Fruit fly (Drosophila melanogaster) whole organism, prepupa: ENCODE results near the gene CG7920.

Experiments used
- Blimp-1 ChIP-seq: fragments of 200-800 bp; sonication (Bioruptor generic); optimal IDR thresholded peaks from 3 replicates; lab custom pipeline; 2017; ENCODE audit warnings: missing biosample characterization, missing genetic modification characterization, mild to moderate bottlenecking, moderate library complexity, missing genetic modification reagents
- CG11762 ChIP-seq: fragments of 200-800 bp; sonication (Bioruptor generic); optimal IDR thresholded peaks from 3 replicates; lab custom pipeline; 2016; ENCODE audit warnings: missing biosample characterization, missing genetic modification characterization; ENCODE audit not compliant: insufficient read depth
- CG15336 ChIP-seq: fragments of 200-800 bp; sonication (Bioruptor generic); IDR thresholded peaks from 2 replicates; pipeline ENCODE4 v1.3.6; 2022; ENCODE audit warnings: missing biosample characterization, missing genetic modification characterization
- CG1621 ChIP-seq: fragments of 200-800 bp; sonication (Bioruptor generic); optimal IDR thresholded peaks from 3 replicates; lab custom pipeline; 2018; ENCODE audit warnings: missing biosample characterization, mild to moderate bottlenecking, missing genetic modification characterization
- CG3032 ChIP-seq: fragments of 200-800 bp; optimal IDR thresholded peaks from 2 replicates; lab custom pipeline; 2019; ENCODE audit warnings: missing biosample characterization, mild to moderate bottlenecking, missing genetic modification characterization, moderate library complexity
- CG32006 ChIP-seq: fragments of 200-800 bp; sonication (Bioruptor generic); optimal IDR thresholded peaks from 3 replicates; lab custom pipeline; 2017; ENCODE audit warnings: missing biosample characterization, mild to moderate bottlenecking, missing genetic modification characterization
- CG6163 ChIP-seq: fragments of 200-800 bp; sonication (Bioruptor generic); IDR thresholded peaks from 3 replicates; pipeline ENCODE4 v1.3.6; 2022; ENCODE audit warnings: missing biosample characterization, missing genetic modification characterization
- CG6276 ChIP-seq: fragments of 200-800 bp; sonication (Bioruptor generic); optimal IDR thresholded peaks from 2 replicates; lab custom pipeline; 2017; ENCODE audit warnings: missing biosample characterization, mild to moderate bottlenecking, missing genetic modification characterization
- CG6854 ChIP-seq: fragments of 200-800 bp; sonication (Bioruptor generic); optimal IDR thresholded peaks from 2 replicates; lab custom pipeline; 2017; ENCODE audit warnings: missing biosample characterization, mild to moderate bottlenecking, missing genetic modification characterization
- CG7368 ChIP-seq: fragments of 200-800 bp; sonication (Bioruptor generic); optimal IDR thresholded peaks from 3 replicates; lab custom pipeline; 2016; ENCODE audit warnings: missing biosample characterization, missing genetic modification characterization
- CG8319 ChIP-seq: fragments of 200-800 bp; sonication (Bioruptor generic); optimal IDR thresholded peaks from 3 replicates; lab custom pipeline; 2016; ENCODE audit warnings: missing biosample characterization, missing genetic modification characterization
- CG8632 ChIP-seq: fragments of 200-800 bp; sonication (Bioruptor generic); optimal IDR thresholded peaks from 3 replicates; lab custom pipeline; 2016; ENCODE audit warnings: missing biosample characterization, missing genetic modification characterization
- CG9139 ChIP-seq: fragments of 200-800 bp; sonication (Bioruptor generic); optimal IDR thresholded peaks from 3 replicates; lab custom pipeline; 2017; ENCODE audit warnings: missing biosample characterization, mild to moderate bottlenecking, missing genetic modification characterization
- Eip75B ChIP-seq: fragments of 200-800 bp; sonication (Bioruptor generic); optimal IDR thresholded peaks from 3 replicates; lab custom pipeline; 2016; ENCODE audit warnings: missing biosample characterization, missing genetic modification characterization
- Eip78C ChIP-seq: fragments of 200-800 bp; sonication (Bioruptor generic); peaks from one replicate; lab custom pipeline; 2016; ENCODE audit warnings: missing biosample characterization, missing genetic modification characterization
- Eip93F ChIP-seq: fragments of 200-800 bp; sonication (Bioruptor generic); optimal IDR thresholded peaks from 2 replicates; lab custom pipeline; 2016; ENCODE audit warnings: missing biosample characterization, mild to moderate bottlenecking, missing genetic modification characterization
- Ets21C ChIP-seq: fragments of 200-800 bp; sonication (Bioruptor generic); optimal IDR thresholded peaks from 3 replicates; lab custom pipeline; 2016; ENCODE audit warnings: missing biosample characterization, missing genetic modification characterization
- Ets96B ChIP-seq: fragments of 200-800 bp; optimal IDR thresholded peaks from 2 replicates; lab custom pipeline; 2019; ENCODE audit warnings: missing biosample characterization, mild to moderate bottlenecking, missing genetic modification characterization, moderate library complexity
- Hr38 ChIP-seq: sonication (Bioruptor generic); optimal IDR thresholded peaks from 2 replicates; lab custom pipeline; 2016; ENCODE audit warnings: missing biosample characterization, missing genetic modification characterization
- Hr39 ChIP-seq: fragments of 200-800 bp; sonication (Bioruptor generic); optimal IDR thresholded peaks from 2 replicates; lab custom pipeline; 2016; ENCODE audit warnings: missing biosample characterization, missing genetic modification characterization
- Met ChIP-seq: fragments of 200-800 bp; sonication (Bioruptor generic); optimal IDR thresholded peaks from 3 replicates; lab custom pipeline; 2016; ENCODE audit warnings: missing biosample characterization, missing genetic modification characterization
- Sox14 ChIP-seq: fragments of 200-800 bp; sonication (Bioruptor generic); optimal IDR thresholded peaks from 3 replicates; lab custom pipeline; 2016; ENCODE audit warnings: missing biosample characterization, missing genetic modification characterization
- acj6 ChIP-seq: fragments of 200-800 bp; sonication (Bioruptor generic); optimal IDR thresholded peaks from 3 replicates; lab custom pipeline; 2016; ENCODE audit warnings: missing biosample characterization, missing genetic modification characterization
- dac ChIP-seq: fragments of 200-800 bp; sonication (Bioruptor generic); optimal IDR thresholded peaks from 2 replicates; lab custom pipeline; 2017; ENCODE audit warnings: missing biosample characterization, mild to moderate bottlenecking, missing genetic modification characterization
- dsx ChIP-seq: fragments of 200-800 bp; optimal IDR thresholded peaks from 3 replicates; lab custom pipeline; 2019; ENCODE audit warnings: missing biosample characterization, mild to moderate bottlenecking, missing genetic modification characterization, moderate library complexity; ENCODE audit not compliant: poor library complexity, severe bottlenecking
- eg ChIP-seq: fragments of 200-800 bp; sonication (Bioruptor generic); IDR thresholded peaks from 3 replicates; pipeline ENCODE4 v1.3.6; 2022; ENCODE audit warnings: missing biosample characterization, missing genetic modification characterization
- fd85E ChIP-seq: fragments of 200-800 bp; sonication (Bioruptor generic); optimal IDR thresholded peaks from 3 replicates; lab custom pipeline; 2016; ENCODE audit warnings: missing biosample characterization, missing genetic modification characterization
- fkh ChIP-seq: fragments of 200-800 bp; sonication (Bioruptor generic); optimal IDR thresholded peaks from 3 replicates; lab custom pipeline; 2017; ENCODE audit warnings: missing biosample characterization, mild to moderate bottlenecking, missing genetic modification characterization, moderate library complexity
- lz ChIP-seq: fragments of 200-800 bp; sonication (Bioruptor generic); optimal IDR thresholded peaks from 3 replicates; lab custom pipeline; 2016; ENCODE audit warnings: missing biosample characterization, missing genetic modification characterization
- net ChIP-seq: fragments of 200-800 bp; sonication (Bioruptor generic); optimal IDR thresholded peaks from 3 replicates; lab custom pipeline; 2016; ENCODE audit warnings: missing biosample characterization, missing genetic modification characterization
- pdm3 ChIP-seq: fragments of 200-800 bp; sonication (Bioruptor generic); optimal IDR thresholded peaks from 3 replicates; lab custom pipeline; 2016; ENCODE audit warnings: missing biosample characterization, missing genetic modification characterization
- salr ChIP-seq, 2 experiments: fragments of 200-800 bp; sonication (Bioruptor generic); optimal IDR thresholded peaks; 3 replicates each; lab custom pipeline; 2016 to 2018; ENCODE audit warnings: missing biosample characterization in 2 of 2, missing genetic modification characterization in 2 of 2, mild to moderate bottlenecking in 1 of 2
- spab ChIP-seq: fragments of 200-800 bp; sonication (Bioruptor generic); optimal IDR thresholded peaks from 2 replicates; lab custom pipeline; 2017; ENCODE audit warnings: missing biosample characterization, mild to moderate bottlenecking, missing genetic modification characterization, missing genetic modification reagents
- ss ChIP-seq, 2 experiments: fragments of 200-800 bp; sonication (Bioruptor generic); optimal IDR thresholded peaks; 2 replicates in 1 of 2; 3 replicates in 1 of 2; lab custom pipeline; 2017 to 2018; ENCODE audit warnings: mild to moderate bottlenecking in 2 of 2, missing biosample characterization in 2 of 2, missing genetic modification characterization in 2 of 2, moderate library complexity in 1 of 2
- svp ChIP-seq: fragments of 200-800 bp; sonication (Bioruptor generic); peaks from one replicate; lab custom pipeline; 2016; ENCODE audit warnings: missing biosample characterization, missing genetic modification characterization

CG7920 gene

DNA sequence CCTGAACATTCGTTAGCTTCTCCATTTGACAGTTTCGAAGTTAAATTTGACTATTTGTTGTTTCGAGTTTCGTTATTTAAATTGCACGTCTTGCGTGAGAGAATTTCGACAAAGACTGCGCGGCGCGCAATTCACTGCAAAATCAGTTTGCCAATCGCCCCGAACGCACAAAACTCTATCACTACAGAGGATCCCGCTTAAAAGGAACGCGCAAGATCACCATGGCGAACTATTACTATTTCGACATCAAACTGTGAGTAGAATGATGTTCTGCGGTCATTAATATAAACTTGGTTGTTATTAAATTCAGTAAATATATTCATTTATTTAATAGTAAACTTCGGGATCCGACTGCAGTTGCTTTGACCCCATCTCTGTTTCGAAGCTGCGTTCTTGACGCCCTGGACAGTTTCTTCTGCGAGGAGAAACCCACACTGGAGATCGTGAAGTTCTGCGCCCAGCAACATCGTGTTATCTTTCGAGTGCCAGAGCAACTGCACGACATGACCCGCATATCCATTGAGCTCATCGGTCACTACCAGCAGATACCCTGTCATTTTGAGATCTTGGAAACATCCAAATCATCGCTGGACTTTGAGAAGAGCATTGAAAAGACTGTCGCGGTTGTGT, 40.9 kb upstream of the CG7920 start, which contains the start of the genes Rpp14b and spn-A (continued):
- no peak for TF ChIP-seq fkh (GFP tag; lab: Kevin White, UChicago)
- no peak for TF ChIP-seq salr (GFP tag; optimal IDR thresholded peaks at IDR 0.05; lab: Kevin White, UChicago)
- peak; percentile 19 for TF ChIP-seq Met (GFP tag; lab: Kevin White, UChicago)
- no peak for TF ChIP-seq Ets21C (GFP tag; lab: Kevin White, UChicago)
- TF ChIP-seq net (GFP tag; lab: Kevin White, UChicago) = peak; percentile 3
- peak; percentile 77 for TF ChIP-seq svp
- peak; percentile 32 for TF ChIP-seq Eip93F (GFP tag; lab: Kevin White, UChicago)
- TF ChIP-seq CG6163 (GFP tag; lab: Robert Waterston, UW) = no peak
- peak in 1 of 2 experiments; percentile 12 for TF ChIP-seq ss (GFP tag; optimal IDR thresholded peaks at IDR 0.05; lab: Kevin White, UChicago)
- TF ChIP-seq lz = peak; percentile 56
- TF ChIP-seq Hr39 = peak; percentile 59
- peak; percentile 50 for TF ChIP-seq acj6 (GFP tag; lab: Kevin White, UChicago)
- no peak for TF ChIP-seq CG8632 (GFP tag; lab: Kevin White, UChicago)

DNA sequence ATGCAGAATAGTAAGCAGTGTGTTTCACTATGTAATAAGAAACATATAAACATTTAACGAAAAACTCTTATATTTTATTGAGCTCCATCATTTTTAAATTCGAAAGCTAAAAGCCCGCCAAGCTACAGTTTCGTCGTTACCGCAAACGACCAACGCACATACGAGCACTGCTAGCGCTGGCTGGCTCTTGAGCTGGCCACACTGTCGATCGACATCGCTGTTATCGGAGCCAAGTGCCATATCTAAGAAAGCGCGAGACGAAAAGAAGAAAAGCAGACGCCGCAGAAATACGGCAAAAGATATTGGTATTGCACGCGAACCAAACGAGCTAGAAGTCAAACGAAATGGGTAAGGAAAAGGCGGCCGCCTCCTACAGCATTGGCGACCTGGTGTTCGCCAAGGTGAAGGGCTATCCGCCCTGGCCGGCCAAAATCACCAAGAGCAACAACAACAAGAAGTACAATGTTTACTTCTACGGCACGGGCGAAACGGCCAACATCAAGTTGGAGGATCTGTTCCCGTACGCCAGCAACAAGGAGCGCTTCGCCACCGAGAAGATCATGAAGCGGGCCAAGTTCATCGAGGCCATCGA, 37.5 kb upstream of the CG7920 start, which contains the start of gene Jasper:
Jasper (plus strand) TSS at position 60 of the 592 bp plus-strand sequence.
- TF ChIP-seq dac (GFP tag; lab: Kevin White, UChicago) (no peak), dsx (GFP tag; lab: Kevin White, UChicago) (peak; percentile 28), Eip75B (GFP tag; lab: Kevin White, UChicago) (no peak), CG8632 (GFP tag; lab: Kevin White, UChicago) (no peak), CG1621 (peak; percentile 33), Sox14 (peak; percentile 29), CG6854 (GFP tag; lab: Kevin White, UChicago) (peak; percentile 5), CG15336 (GFP tag; lab: Robert Waterston, UW) (peak; percentile 15; the same call in 1 of the 2 replicates), lz (no peak), Hr38 (GFP tag; lab: Kevin White, UChicago) (no peak), fkh (GFP tag; lab: Kevin White, UChicago) (peak; percentile 7), CG3032 (peak; percentile 14), CG7368 (GFP tag; lab: Kevin White, UChicago) (no peak)

DNA sequence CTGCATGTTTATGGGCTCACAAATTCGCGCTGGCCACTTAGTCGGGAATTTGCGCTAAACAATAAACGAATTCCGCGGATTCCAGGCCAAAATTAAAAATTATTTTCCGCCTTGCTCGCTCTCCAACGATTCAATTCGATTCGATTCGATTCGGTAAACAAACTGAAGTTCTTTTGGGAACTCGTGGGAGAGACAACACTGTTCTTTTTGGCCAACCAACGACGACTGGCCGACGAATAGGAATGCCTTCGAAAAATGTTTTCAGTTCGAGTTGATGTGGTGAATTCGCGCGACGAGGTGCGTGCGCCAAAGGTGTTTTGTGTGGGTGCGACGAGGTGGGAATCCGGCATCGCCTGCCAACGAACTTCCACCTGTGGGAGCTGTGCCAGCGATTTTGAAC, 36.8 kb upstream of the CG7920 start, which contains the start of gene CG15528:
CG15528 (minus strand) TSS at position 180 of the 400 bp plus-strand sequence.
- TF ChIP-seq CG11762 (GFP tag; lab: Kevin White, UChicago) (no peak), salr (GFP tag; optimal IDR thresholded peaks at IDR 0.05; lab: Kevin White, UChicago) (no peak), pdm3 (GFP tag; lab: Kevin White, UChicago) (no peak), CG8319 (GFP tag; lab: Kevin White, UChicago) (no peak), svp (no peak), acj6 (GFP tag; lab: Kevin White, UChicago) (no peak), Ets96B (tag; lab: Kevin White, UChicago) (no peak), CG6276 (no peak), spab (GFP tag; lab: Kevin White, UChicago) (no peak), Eip78C (no peak), eg (GFP tag; lab: Robert Waterston, UW) (no peak), fd85E (GFP tag; lab: Kevin White, UChicago) (no peak), CG9139 (no peak), Blimp-1 (GFP tag; lab: Kevin White, UChicago) (no peak), CG32006 (GFP tag; lab: Kevin White, UChicago) (no peak)
